Fruit fly (Drosophila melanogaster) whole organism, embryonic: ENCODE measurements around the gene CG13484.
A peak's percentile ranks its signal among the peaks of the same experiment; 100 is the strongest.

Experiments
- Abd-B ChIP-seq: fragments of 200-800 bp; sonication (Bioruptor generic); optimal IDR thresholded peaks from 2 replicates; lab custom pipeline; 2018; ENCODE audit warnings: missing biosample characterization, mild to moderate bottlenecking, missing genetic modification characterization, moderate library complexity
- BEAF-32 ChIP-seq: fragments of 200-800 bp; sonication (Bioruptor generic); optimal IDR thresholded peaks from 3 replicates; lab custom pipeline; 2017; ENCODE audit warnings: missing biosample characterization, missing genetic modification characterization, mild to moderate bottlenecking, moderate library complexity, missing genetic modification reagents
- CG12104 ChIP-seq: fragments of 200-800 bp; sonication (Bioruptor generic); optimal IDR thresholded peaks from 3 replicates; lab custom pipeline; 2016; ENCODE audit warnings: missing biosample characterization, missing genetic modification characterization
- CG12659 ChIP-seq: fragments of 200-800 bp; sonication (Bioruptor generic); optimal IDR thresholded peaks from 3 replicates; lab custom pipeline; 2017; ENCODE audit warnings: mild to moderate bottlenecking, missing biosample characterization, missing genetic modification reagents, missing genetic modification characterization
- CG12769 ChIP-seq: fragments of 200-800 bp; sonication (Bioruptor generic); optimal IDR thresholded peaks from 2 replicates; lab custom pipeline; 2019; ENCODE audit warnings: missing biosample characterization, mild to moderate bottlenecking, missing genetic modification characterization, moderate library complexity
- CG12942 ChIP-seq: fragments of 200-800 bp; sonication (Bioruptor generic); optimal IDR thresholded peaks from 3 replicates; lab custom pipeline; 2016; ENCODE audit warnings: missing biosample characterization, missing genetic modification characterization
- CG13287 ChIP-seq: fragments of 200-800 bp; sonication (Bioruptor generic); IDR thresholded peaks from 2 replicates; pipeline ENCODE4 v1.3.6; 2022; ENCODE audit warnings: missing biosample characterization, missing genetic modification characterization; ENCODE audit not compliant: partially characterized antibody
- CG13894 ChIP-seq: fragments of 200-800 bp; sonication (Bioruptor generic); optimal IDR thresholded peaks from 3 replicates; lab custom pipeline; 2018; ENCODE audit warnings: missing biosample characterization, mild to moderate bottlenecking, missing genetic modification characterization, moderate library complexity
- CG14441 ChIP-seq: fragments of 200-800 bp; sonication (Bioruptor generic); IDR thresholded peaks from 2 replicates; pipeline ENCODE4 v1.3.6; 2022; ENCODE audit warnings: missing biosample characterization, missing genetic modification characterization
- CG14667 ChIP-seq: fragments of 200-800 bp; sonication (Bioruptor generic); IDR thresholded peaks from 2 replicates; pipeline ENCODE4 v1.3.6; 2022; ENCODE audit warnings: missing biosample characterization, missing genetic modification characterization
- CG14860 ChIP-seq: fragments of 200-800 bp; sonication (Bioruptor generic); IDR thresholded peaks from 3 replicates; pipeline ENCODE4 v1.3.6; 2022; ENCODE audit warnings: missing biosample characterization, missing genetic modification characterization; ENCODE audit not compliant: partially characterized antibody
- CG15514 ChIP-seq: fragments of 200-800 bp; sonication (Bioruptor generic); optimal IDR thresholded peaks from 3 replicates; lab custom pipeline; 2017; ENCODE audit warnings: missing biosample characterization, missing genetic modification characterization, mild to moderate bottlenecking, moderate library complexity, missing genetic modification reagents
- CG1832 ChIP-seq: fragments of 200-800 bp; sonication (Bioruptor generic); optimal IDR thresholded peaks from 2 replicates; lab custom pipeline; 2017; ENCODE audit warnings: missing biosample characterization, mild to moderate bottlenecking, missing genetic modification characterization, inconsistent platforms
- CG18599 ChIP-seq: fragments of 200-800 bp; sonication (Bioruptor generic); optimal IDR thresholded peaks from 3 replicates; lab custom pipeline; 2017; ENCODE audit warnings: missing biosample characterization, missing genetic modification characterization, mild to moderate bottlenecking, moderate library complexity, missing genetic modification reagents
- CG18619 ChIP-seq: fragments of 200-800 bp; sonication (Bioruptor generic); optimal IDR thresholded peaks from 3 replicates; lab custom pipeline; 2017; ENCODE audit warnings: missing biosample characterization, mild to moderate bottlenecking, missing genetic modification characterization
- CG30403 ChIP-seq: fragments of 200-800 bp; sonication (Bioruptor generic); optimal IDR thresholded peaks from 3 replicates; lab custom pipeline; 2016; ENCODE audit warnings: missing biosample characterization, missing genetic modification characterization
- CG31441 ChIP-seq: fragments of 200-800 bp; sonication (Bioruptor generic); IDR thresholded peaks from 2 replicates; pipeline ENCODE4 v1.3.6; 2022; ENCODE audit warnings: missing biosample characterization, missing genetic modification characterization
- CG3163 ChIP-seq: fragments of 200-800 bp; sonication (Bioruptor generic); optimal IDR thresholded peaks from 3 replicates; lab custom pipeline; 2016; ENCODE audit warnings: missing biosample characterization, missing genetic modification characterization
- CG42726 ChIP-seq: fragments of 200-800 bp; sonication (Bioruptor generic); IDR thresholded peaks from 2 replicates; pipeline ENCODE4 v1.3.6; 2022; ENCODE audit warnings: missing biosample characterization, missing genetic modification characterization; ENCODE audit not compliant: partially characterized antibody
- CG4730 ChIP-seq: fragments of 200-800 bp; sonication (Bioruptor generic); IDR thresholded peaks from 2 replicates; pipeline ENCODE4 v1.3.6; 2022; ENCODE audit warnings: missing biosample characterization, missing genetic modification characterization
- CG5180 ChIP-seq: fragments of 200-800 bp; sonication (Bioruptor generic); optimal IDR thresholded peaks from 3 replicates; lab custom pipeline; 2017; ENCODE audit warnings: missing biosample characterization, missing genetic modification characterization, mild to moderate bottlenecking, moderate library complexity, missing genetic modification reagents
- CG8290 ChIP-seq, 3 experiments: fragments of 200-800 bp; sonication (Bioruptor generic); optimal IDR thresholded peaks; 2 replicates each; lab custom pipeline; 2016 to 2019; ENCODE audit warnings: missing biosample characterization in 3 of 3, missing genetic modification characterization in 3 of 3, mild to moderate bottlenecking in 2 of 3, moderate library complexity in 1 of 3
- D19B ChIP-seq: fragments of 200-800 bp; sonication (Bioruptor generic); optimal IDR thresholded peaks from 2 replicates; lab custom pipeline; 2017; ENCODE audit warnings: missing biosample characterization, mild to moderate bottlenecking, missing genetic modification characterization
- Dbx ChIP-seq: fragments of 200-800 bp; sonication (Bioruptor generic); IDR thresholded peaks from 3 replicates; pipeline ENCODE4 v1.3.6; 2022; ENCODE audit warnings: missing biosample characterization, missing genetic modification characterization
- Dek ChIP-seq: fragments of 200-800 bp; sonication (Bioruptor generic); optimal IDR thresholded peaks from 3 replicates; lab custom pipeline; 2019; ENCODE audit warnings: missing biosample characterization, mild to moderate bottlenecking, missing genetic modification characterization, moderate library complexity
- Eip74EF ChIP-seq, 2 experiments: fragments of 200-800 bp in 1 of 2; fragments of >200 bp in 1 of 2; sonication (Bioruptor generic) in 1 of 2; optimal IDR thresholded peaks; 2 replicates each; lab custom pipeline; 2017 to 2019; ENCODE audit warnings: missing biosample characterization in 2 of 2, missing genetic modification characterization in 2 of 2, mild to moderate bottlenecking in 1 of 2, moderate library complexity in 1 of 2
- Elba2 ChIP-seq: fragments of 200-800 bp; sonication (Bioruptor generic); optimal IDR thresholded peaks from 3 replicates; lab custom pipeline; 2016; ENCODE audit warnings: missing biosample characterization, missing genetic modification characterization
- HLH4C ChIP-seq: fragments of 200-800 bp; sonication (Bioruptor generic); IDR thresholded peaks from 3 replicates; pipeline ENCODE4 v1.3.6; 2022; ENCODE audit warnings: missing biosample characterization, missing genetic modification characterization; ENCODE audit not compliant: partially characterized antibody
- Hr3 ChIP-seq: fragments of 200-800 bp; sonication (Bioruptor generic); optimal IDR thresholded peaks from 3 replicates; lab custom pipeline; 2016; ENCODE audit warnings: missing biosample characterization, missing genetic modification characterization
- MBD-R2 ChIP-seq: fragments of 200-800 bp; sonication (Bioruptor generic); IDR thresholded peaks from 2 replicates; pipeline ENCODE4 v1.3.6; 2022; ENCODE audit warnings: missing biosample characterization, missing genetic modification characterization
- Med ChIP-seq: fragments of 200-800 bp; sonication (Bioruptor generic); peaks from one replicate; lab custom pipeline; 2016; ENCODE audit warnings: missing biosample characterization, missing genetic modification characterization, mild to moderate bottlenecking, inconsistent platforms, moderate library complexity
- PHDP ChIP-seq: fragments of 200-800 bp; sonication (Bioruptor generic); optimal IDR thresholded peaks from 3 replicates; lab custom pipeline; 2018; ENCODE audit warnings: missing biosample characterization, mild to moderate bottlenecking, missing genetic modification characterization, moderate library complexity
- abd-A ChIP-seq: fragments of 200-800 bp; sonication (Bioruptor generic); optimal IDR thresholded peaks from 3 replicates; lab custom pipeline; 2019; ENCODE audit warnings: missing biosample characterization, mild to moderate bottlenecking, missing genetic modification characterization, moderate library complexity
- bigmax ChIP-seq: fragments of 200-800 bp; sonication (Bioruptor generic); optimal IDR thresholded peaks from 2 replicates; lab custom pipeline; 2018; ENCODE audit warnings: missing biosample characterization, mild to moderate bottlenecking, missing genetic modification characterization
- chinmo ChIP-seq: fragments of 200-800 bp; sonication (Bioruptor generic); IDR thresholded peaks from 4 replicates; pipeline ENCODE4 v1.3.6; 2022; ENCODE audit warnings: missing biosample characterization, missing genetic modification characterization; ENCODE audit not compliant: partially characterized antibody
- crol ChIP-seq: fragments of 200-800 bp; sonication (Bioruptor generic); IDR thresholded peaks from 2 replicates; pipeline ENCODE4 v1.3.6; 2022; ENCODE audit warnings: missing biosample characterization, missing genetic modification characterization
- crp ChIP-seq, 2 experiments: fragments of 200-800 bp; sonication (Bioruptor generic); optimal IDR thresholded peaks; 2 replicates in 1 of 2; 3 replicates in 1 of 2; lab custom pipeline; 2017; ENCODE audit warnings: missing biosample characterization in 2 of 2, missing genetic modification characterization in 2 of 2, mild to moderate bottlenecking in 1 of 2, moderate library complexity in 1 of 2
- ftz-f1 ChIP-seq: fragments of 200-800 bp; sonication (Bioruptor generic); optimal IDR thresholded peaks from 2 replicates; lab custom pipeline; 2016; ENCODE audit warnings: missing biosample characterization, missing genetic modification characterization
- h ChIP-seq: fragments of >200 bp; optimal IDR thresholded peaks from 2 replicates; lab custom pipeline; 2017
- insv ChIP-seq, 2 experiments: fragments of 200-800 bp; sonication (Bioruptor generic); optimal IDR thresholded peaks; 3 replicates each; lab custom pipeline; 2016 to 2018; ENCODE audit warnings: missing biosample characterization in 2 of 2, missing genetic modification characterization in 2 of 2
- odd ChIP-seq: fragments of 200-800 bp; sonication (Bioruptor generic); optimal IDR thresholded peaks from 2 replicates; lab custom pipeline; 2017; ENCODE audit warnings: missing biosample characterization, mild to moderate bottlenecking, missing genetic modification characterization
- pfk ChIP-seq: fragments of 200-800 bp; sonication (Bioruptor generic); optimal IDR thresholded peaks from 2 replicates; lab custom pipeline; 2018; ENCODE audit warnings: missing biosample characterization, mild to moderate bottlenecking, missing genetic modification characterization, moderate library complexity
- pzg ChIP-seq: fragments of 200-800 bp; sonication (Bioruptor generic); optimal IDR thresholded peaks from 3 replicates; lab custom pipeline; 2018; ENCODE audit warnings: missing biosample characterization, mild to moderate bottlenecking, missing genetic modification characterization, moderate library complexity
- repo ChIP-seq: fragments of 200-800 bp; sonication (Bioruptor generic); optimal IDR thresholded peaks from 2 replicates; lab custom pipeline; 2016; ENCODE audit warnings: missing biosample characterization, missing genetic modification characterization
- sd ChIP-seq: fragments of 200-800 bp; sonication (Bioruptor generic); optimal IDR thresholded peaks from 3 replicates; lab custom pipeline; 2018; ENCODE audit warnings: missing biosample characterization, mild to moderate bottlenecking, missing genetic modification characterization, moderate library complexity
- tll ChIP-seq, 2 experiments: fragments of 200-800 bp in 1 of 2; fragments of >200 bp in 1 of 2; sonication (Bioruptor generic) in 1 of 2; optimal IDR thresholded peaks; 2 replicates each; lab custom pipeline; 2017 to 2019; ENCODE audit warnings: missing biosample characterization in 2 of 2, missing genetic modification characterization in 2 of 2, mild to moderate bottlenecking in 1 of 2, moderate library complexity in 1 of 2
- zen2 ChIP-seq: fragments of 200-800 bp; sonication (Bioruptor generic); IDR thresholded peaks from 3 replicates; pipeline ENCODE4 v1.3.6; 2022; ENCODE audit warnings: missing biosample characterization, missing genetic modification characterization; ENCODE audit not compliant: partially characterized antibody

Gene CG13484

DNA sequence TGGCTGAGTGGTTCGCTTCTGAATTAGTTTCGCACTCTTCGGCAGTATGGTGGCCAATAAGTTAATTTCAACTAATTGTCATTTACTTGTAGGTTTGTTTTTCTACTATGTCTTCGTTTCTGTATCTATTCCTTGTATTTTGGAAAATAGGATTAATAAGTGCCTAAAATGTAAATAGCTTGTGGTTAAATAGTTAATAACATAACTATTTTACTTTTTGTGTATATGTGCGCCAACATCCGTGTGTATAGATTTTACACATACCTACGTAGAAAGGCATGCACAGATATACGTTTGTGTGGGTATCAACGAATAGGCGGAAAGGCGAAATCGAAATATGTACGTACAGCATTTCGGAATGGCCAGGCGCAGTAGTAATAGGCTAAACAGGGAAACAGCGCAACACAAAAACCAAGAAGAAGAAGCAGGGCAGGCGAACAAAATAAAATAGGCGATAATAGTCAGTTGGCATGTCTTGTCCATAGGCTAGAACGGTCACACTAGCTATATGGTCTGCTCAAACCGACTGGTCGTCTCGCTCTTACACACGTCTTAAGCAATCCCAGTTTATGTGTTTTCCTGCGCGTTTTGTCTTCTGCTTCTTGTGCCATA is 50.2 kb downstream of the CG13484 start (continued):
- no peak for TF ChIP-seq CG12104 (GFP tag; lab: Kevin White, UChicago)
- 0 out of 2 replicates have a peak, but pooled peaks have one; percentile 20 for TF ChIP-seq CG31441 (GFP tag; lab: Robert Waterston, UW)
- TF ChIP-seq D19B (GFP tag; lab: Kevin White, UChicago) = no peak
- TF ChIP-seq Hr3 (GFP tag; lab: Kevin White, UChicago) = no peak
- no peak for TF ChIP-seq crp (GFP tag; optimal IDR thresholded peaks at IDR 0.05; lab: Kevin White, UChicago)
- TF ChIP-seq CG14860 (GFP tag; lab: Robert Waterston, UW) = no peak
- no peak for TF ChIP-seq insv (GFP tag; optimal IDR thresholded peaks at IDR 0.05; lab: Kevin White, UChicago)
- no peak for TF ChIP-seq bigmax (GFP tag; lab: Kevin White, UChicago)
- peak; percentile 36; the same call in 1 of the 3 replicates for TF ChIP-seq Dbx (GFP tag; lab: Robert Waterston, UW)
- TF ChIP-seq sd = peak; percentile 89
- no peak for TF ChIP-seq ftz-f1 (GFP tag; lab: Kevin White, UChicago)
- no peak for TF ChIP-seq tll (GFP tag; optimal IDR thresholded peaks at IDR 0.05; lab: Kevin White, UChicago)
- TF ChIP-seq abd-A = peak; percentile 97
- TF ChIP-seq pfk (GFP tag; lab: Kevin White, UChicago) = no peak
- TF ChIP-seq CG18619 (GFP tag; lab: Kevin White, UChicago) = peak; percentile 11
- TF ChIP-seq CG13287 (GFP tag; lab: Robert Waterston, UW) = peak; percentile 20; the same call in 1 of the 2 replicates
- no peak for TF ChIP-seq HLH4C (GFP tag; lab: Robert Waterston, UW)
- peak; percentile 42; the same call in 1 of the 2 replicates for TF ChIP-seq MBD-R2
- TF ChIP-seq CG3163 (GFP tag; lab: Kevin White, UChicago) = no peak
- TF ChIP-seq repo (GFP tag; lab: Kevin White, UChicago) = no peak
- peak; percentile 13 for TF ChIP-seq BEAF-32 (GFP tag; lab: Kevin White, UChicago)
- peak; percentile 57 for TF ChIP-seq CG12659 (GFP tag; lab: Kevin White, UChicago)
- TF ChIP-seq CG42726 (GFP tag; lab: Robert Waterston, UW) = 0 out of 2 replicates have a peak, but pooled peaks have one; percentile 46
- no peak for TF ChIP-seq crol (GFP tag; lab: Robert Waterston, UW)
- no peak for TF ChIP-seq Elba2 (GFP tag; lab: Kevin White, UChicago)
- TF ChIP-seq CG1832 = peak; percentile 62
- TF ChIP-seq zen2 (GFP tag; lab: Robert Waterston, UW) = 0 out of 3 replicates have a peak, but pooled peaks have one; percentile 12
- no peak for TF ChIP-seq CG30403 (GFP tag; lab: Kevin White, UChicago)
- no peak for TF ChIP-seq CG8290 (GFP tag; optimal IDR thresholded peaks at IDR 0.05; lab: Kevin White, UChicago)
- peak in 1 of 2 experiments; percentile 75 for TF ChIP-seq CG8290 (tag; optimal IDR thresholded peaks at IDR 0.05; lab: Kevin White, UChicago)
- no peak for TF ChIP-seq CG14441 (GFP tag; lab: Robert Waterston, UW)
- peak; percentile 59 for TF ChIP-seq CG12769 (tag; lab: Kevin White, UChicago)
- peak; percentile 54 for TF ChIP-seq CG15514 (GFP tag; lab: Kevin White, UChicago)
- no peak for TF ChIP-seq CG5180 (GFP tag; lab: Kevin White, UChicago)
- TF ChIP-seq PHDP (tag; lab: Kevin White, UChicago) = no peak
- no peak for TF ChIP-seq CG4730
- peak; percentile 76 for TF ChIP-seq Abd-B (GFP tag; lab: Kevin White, UChicago)
- TF ChIP-seq Eip74EF (GFP tag; optimal IDR thresholded peaks at IDR 0.05; lab: Kevin White, UChicago) = peak in 1 of 2 experiments; percentile 35
- no peak for TF ChIP-seq h
- peak; percentile 35 for TF ChIP-seq CG18599 (GFP tag; lab: Kevin White, UChicago)
- no peak for TF ChIP-seq CG14667 (GFP tag; lab: Robert Waterston, UW)
- TF ChIP-seq odd = no peak
- TF ChIP-seq CG12942 = no peak
- peak; percentile 85; the same call in 3 of the 4 replicates for TF ChIP-seq chinmo (GFP tag; lab: Robert Waterston, UW)
- TF ChIP-seq CG13894 (tag; lab: Kevin White, UChicago) = peak; percentile 51
- peak; percentile 12 for TF ChIP-seq Dek (tag; lab: Kevin White, UChicago)
- TF ChIP-seq Med = peak; percentile 86
- peak; percentile 81 for TF ChIP-seq pzg
